Worm (Caenorhabditis elegans) whole organism, midembryonic: ENCODE results near the gene Y58A7A.5.
A peak's percentile ranks its signal among the peaks of the same experiment; 100 is the strongest.

ENCODE experiments used
- T22C8.4 ChIP-seq: fragments of 200-800 bp; sonication (Bioruptor generic); IDR thresholded peaks from 2 replicates; pipeline ENCODE4 v1.3.6; 2022; ENCODE audit warnings: missing genetic modification characterization, missing compliant biosample characterization
- flt-1 ChIP-seq: fragments of 200-800 bp; sonication (Bioruptor generic); IDR thresholded peaks from 2 replicates; pipeline ENCODE4 v1.3.6; 2022; ENCODE audit warnings: missing genetic modification characterization, missing compliant biosample characterization
- ref-1 ChIP-seq: fragments of 200-800 bp; sonication (Bioruptor generic); conservative IDR thresholded peaks from 2 replicates; pipeline ENCODE4 v1.3.6; 2022; ENCODE audit warnings: missing genetic modification reagents, missing genetic modification characterization, missing compliant biosample characterization
- tab-1 ChIP-seq: fragments of 200-800 bp; sonication (Bioruptor generic); IDR thresholded peaks from 2 replicates; pipeline ENCODE4 v1.3.6; 2022; ENCODE audit warnings: missing genetic modification characterization, missing compliant biosample characterization
- ztf-23 ChIP-seq: fragments of 200-800 bp; sonication (Bioruptor generic); IDR thresholded peaks from 2 replicates; pipeline ENCODE4 v1.3.6; 2022; ENCODE audit warnings: missing genetic modification reagents, missing genetic modification characterization, missing compliant biosample characterization
- ztf-29 ChIP-seq: fragments of 200-800 bp; sonication (Bioruptor generic); IDR thresholded peaks from 2 replicates; pipeline ENCODE4 v1.3.6; 2022; ENCODE audit warnings: missing genetic modification reagents, missing genetic modification characterization, missing compliant biosample characterization

- TF ChIP-seq ztf-29 (GFP tag; lab: Robert Waterston, UW) (peak; percentile 56), ztf-23 (GFP tag; lab: Robert Waterston, UW) (peak; percentile 80), T22C8.4 (no peak), flt-1 (GFP tag; lab: Robert Waterston, UW) (no peak; the same call in 1 of the 2 replicates), tab-1 (GFP tag; lab: Robert Waterston, UW) (no peak), ref-1 (no peak)
These were observed 37.3 kb downstream of the Y58A7A.5 start, which contains the start of the genes pqn-51 and K11D12.14 for ce11 chrV:5049333-5049942.
